Worm (Caenorhabditis elegans) whole organism, L3 larva: ENCODE data around the gene dpy-2.
A peak's percentile ranks its signal among the peaks of the same experiment; 100 is the strongest.

Experiments used
- R02D3.7 ChIP-seq: fragments of 150-350 bp; optimal IDR thresholded peaks from 2 replicates; lab custom pipeline; 2014; ENCODE audit warnings: missing biosample characterization, missing genetic modification characterization
- ama-1 ChIP-seq: fragments of 150-350 bp; optimal IDR thresholded peaks from 2 replicates; lab custom pipeline; 2018
- ceh-16 ChIP-seq: sonication (generic microtip); optimal IDR thresholded peaks from 2 replicates; lab custom pipeline; 2017; ENCODE audit warnings: missing biosample characterization, missing genetic modification characterization
- ceh-28 ChIP-seq: fragments of 150-350 bp; optimal IDR thresholded peaks from 2 replicates; lab custom pipeline; 2014; ENCODE audit warnings: missing biosample characterization, missing genetic modification reagents, missing genetic modification characterization
- ceh-82 ChIP-seq: fragments of 150-350 bp; optimal IDR thresholded peaks from 2 replicates; lab custom pipeline; 2014; ENCODE audit warnings: missing biosample characterization, missing genetic modification characterization
- ceh-9 ChIP-seq: sonication (generic microtip); optimal IDR thresholded peaks from 2 replicates; lab custom pipeline; 2018; ENCODE audit warnings: missing biosample characterization, missing genetic modification characterization
- daf-12 ChIP-seq: fragments of 150-350 bp; optimal IDR thresholded peaks from 2 replicates; lab custom pipeline; 2014; ENCODE audit warnings: missing biosample characterization, missing genetic modification reagents, missing genetic modification characterization
- egl-27 ChIP-seq: sonication (generic microtip); optimal IDR thresholded peaks from 4 replicates; lab custom pipeline; 2017; ENCODE audit warnings: missing biosample characterization, missing genetic modification reagents, missing genetic modification characterization
- egl-5 ChIP-seq: fragments of 150-350 bp; optimal IDR thresholded peaks from 2 replicates; lab custom pipeline; 2017; ENCODE audit warnings: missing biosample characterization, missing genetic modification reagents, missing genetic modification characterization, inconsistent platforms
- elt-1 ChIP-seq: fragments of 150-350 bp; optimal IDR thresholded peaks from 2 replicates; lab custom pipeline; 2014; ENCODE audit warnings: missing biosample characterization, missing genetic modification characterization
- elt-2 ChIP-seq: sonication (generic microtip); optimal IDR thresholded peaks from 2 replicates; lab custom pipeline; 2016; ENCODE audit warnings: missing genetic modification reagents, mild to moderate bottlenecking, missing genetic modification characterization, missing compliant biosample characterization
- elt-3 ChIP-seq, 3 experiments: fragments of 150-350 bp in 1 of 3; sonication (generic microtip) in 2 of 3; optimal IDR thresholded peaks; 2 replicates in 2 of 3; 4 replicates in 1 of 3; lab custom pipeline; 2014 to 2017; ENCODE audit warnings: missing biosample characterization in 3 of 3, missing genetic modification characterization in 3 of 3
- eor-1 ChIP-seq, 2 experiments: fragments of 150-350 bp; optimal IDR thresholded peaks; 2 replicates each; lab custom pipeline; 2014 to 2018; ENCODE audit warnings: missing biosample characterization in 2 of 2, missing genetic modification characterization in 2 of 2
- fkh-10 ChIP-seq: sonication (generic microtip); optimal IDR thresholded peaks from 2 replicates; lab custom pipeline; 2017; ENCODE audit warnings: missing biosample characterization, missing genetic modification reagents, missing genetic modification characterization
- fos-1 ChIP-seq: fragments of 150-350 bp; optimal IDR thresholded peaks from 2 replicates; lab custom pipeline; 2014; ENCODE audit warnings: missing biosample characterization, missing genetic modification characterization
- hmg-11 ChIP-seq: sonication (generic microtip); optimal IDR thresholded peaks from 2 replicates; lab custom pipeline; 2016; ENCODE audit warnings: missing genetic modification characterization, missing compliant biosample characterization
- jun-1 ChIP-seq: fragments of 150-350 bp; optimal IDR thresholded peaks from 2 replicates; lab custom pipeline; 2014; ENCODE audit warnings: missing biosample characterization, missing genetic modification reagents, missing genetic modification characterization
- lin-15B ChIP-seq: fragments of 150-350 bp; optimal IDR thresholded peaks from 2 replicates; lab custom pipeline; 2014; ENCODE audit warnings: missing biosample characterization, missing genetic modification characterization
- lin-39 ChIP-seq: fragments of 150-350 bp; optimal IDR thresholded peaks from 2 replicates; lab custom pipeline; 2018; ENCODE audit warnings: missing biosample characterization, missing genetic modification reagents, missing genetic modification characterization
- lsy-12 ChIP-seq: sonication (generic microtip); optimal IDR thresholded peaks from 2 replicates; lab custom pipeline; 2016; ENCODE audit warnings: mild to moderate bottlenecking, missing genetic modification characterization, missing compliant biosample characterization
- mdl-1 ChIP-seq: fragments of 150-350 bp; optimal IDR thresholded peaks from 2 replicates; lab custom pipeline; 2014; ENCODE audit warnings: missing biosample characterization, missing genetic modification characterization
- mml-1 ChIP-seq: fragments of 150-350 bp; sonication (generic microtip); optimal IDR thresholded peaks from 3 replicates; lab custom pipeline; 2014; ENCODE audit warnings: missing biosample characterization, missing genetic modification characterization
- nfya-1 ChIP-seq: sonication (generic microtip); optimal IDR thresholded peaks from 2 replicates; lab custom pipeline; 2017; ENCODE audit warnings: missing genetic modification characterization, mild to moderate bottlenecking, missing compliant biosample characterization, antibody characterized with exemption, moderate library complexity; ENCODE audit not compliant: insufficient read depth
- nhr-11 ChIP-seq: fragments of 150-350 bp; optimal IDR thresholded peaks from 2 replicates; lab custom pipeline; 2014; ENCODE audit warnings: missing biosample characterization, missing genetic modification characterization
- nhr-23 ChIP-seq: fragments of 150-350 bp; optimal IDR thresholded peaks from 2 replicates; lab custom pipeline; 2014; ENCODE audit warnings: missing biosample characterization, missing genetic modification reagents, missing genetic modification characterization
- nhr-237 ChIP-seq: fragments of 150-350 bp; optimal IDR thresholded peaks from 2 replicates; lab custom pipeline; 2014; ENCODE audit warnings: missing biosample characterization, missing genetic modification characterization
- nhr-25 ChIP-seq: sonication (generic microtip); optimal IDR thresholded peaks from 2 replicates; lab custom pipeline; 2017; ENCODE audit warnings: missing biosample characterization, missing genetic modification characterization
- nhr-28 ChIP-seq: fragments of 150-350 bp; optimal IDR thresholded peaks from 2 replicates; lab custom pipeline; 2014; ENCODE audit warnings: missing biosample characterization, missing genetic modification characterization
- nhr-43 ChIP-seq: sonication (generic microtip); optimal IDR thresholded peaks from 2 replicates; lab custom pipeline; 2016; ENCODE audit warnings: mild to moderate bottlenecking, missing genetic modification characterization, missing compliant biosample characterization; ENCODE audit not compliant: poor library complexity, severe bottlenecking
- nhr-67 ChIP-seq: fragments of 150-350 bp; optimal IDR thresholded peaks from 2 replicates; lab custom pipeline; 2014; ENCODE audit warnings: missing biosample characterization, missing genetic modification characterization
- nhr-76 ChIP-seq: fragments of 150-350 bp; sonication (generic microtip); optimal IDR thresholded peaks from 5 replicates; lab custom pipeline; 2014; ENCODE audit warnings: missing biosample characterization, missing genetic modification characterization
- nhr-77 ChIP-seq: fragments of 150-350 bp; optimal IDR thresholded peaks from 2 replicates; lab custom pipeline; 2014; ENCODE audit warnings: missing biosample characterization, missing genetic modification characterization
- pha-4 ChIP-seq: fragments of 150-350 bp; optimal IDR thresholded peaks from 2 replicates; lab custom pipeline; 2014; ENCODE audit warnings: missing biosample characterization, missing genetic modification reagents, missing genetic modification characterization
- pqm-1 ChIP-seq: fragments of 150-350 bp; optimal IDR thresholded peaks from 2 replicates; lab custom pipeline; 2017; ENCODE audit warnings: missing biosample characterization, missing genetic modification characterization, inconsistent platforms
- sea-2 ChIP-seq: fragments of 150-350 bp; sonication (generic microtip); optimal IDR thresholded peaks from 4 replicates; lab custom pipeline; 2014; ENCODE audit warnings: missing biosample characterization, missing genetic modification reagents, missing genetic modification characterization
- skn-1 ChIP-seq: fragments of 150-350 bp; optimal IDR thresholded peaks from 2 replicates; lab custom pipeline; 2014; ENCODE audit warnings: missing biosample characterization, missing genetic modification characterization
- tbx-2 ChIP-seq: sonication (generic microtip); optimal IDR thresholded peaks from 2 replicates; lab custom pipeline; 2016; ENCODE audit warnings: mild to moderate bottlenecking, missing genetic modification characterization, missing compliant biosample characterization
- unc-62 ChIP-seq: fragments of 150-350 bp; sonication (generic microtip); optimal IDR thresholded peaks from 4 replicates; lab custom pipeline; 2014; ENCODE audit warnings: missing biosample characterization, missing genetic modification reagents, missing genetic modification characterization
- zag-1 ChIP-seq: fragments of 150-350 bp; optimal IDR thresholded peaks from 2 replicates; lab custom pipeline; 2014; ENCODE audit warnings: missing biosample characterization, missing genetic modification characterization
- ztf-11 ChIP-seq: fragments of 150-350 bp; optimal IDR thresholded peaks from 2 replicates; lab custom pipeline; 2014; ENCODE audit warnings: missing biosample characterization, missing genetic modification characterization
- ztf-4 ChIP-seq: fragments of 150-350 bp; optimal IDR thresholded peaks from 2 replicates; lab custom pipeline; 2014; ENCODE audit warnings: missing biosample characterization, missing genetic modification characterization

The dpy-2 gene

ce11 chrII:6708980-6709379, 5.1 kb upstream of the dpy-2 start:
- TF ChIP-seq lsy-12 (tag; lab: Kevin White, UChicago) = no peak
- TF ChIP-seq mdl-1 (tag; lab: Kevin White, UChicago) = no peak
- TF ChIP-seq skn-1 (tag; lab: Kevin White, UChicago) = no peak
- peak; percentile 65 for TF ChIP-seq lin-39 (tag; lab: Kevin White, UChicago)
- TF ChIP-seq lin-15B = peak; percentile 21
- no peak for TF ChIP-seq daf-12
- no peak for TF ChIP-seq nhr-28 (tag; lab: Kevin White, UChicago)
- TF ChIP-seq jun-1 (tag; lab: Kevin White, UChicago) = no peak
- TF ChIP-seq R02D3.7 (tag; lab: Kevin White, UChicago) = no peak
- no peak for TF ChIP-seq elt-3 (tag; optimal IDR thresholded peaks at IDR 0.05; lab: Kevin White, UChicago)
- TF ChIP-seq ceh-28 (tag; lab: Kevin White, UChicago) = no peak
- no peak for TF ChIP-seq mml-1
- peak; percentile 37 for TF ChIP-seq hmg-11 (tag; lab: Kevin White, UChicago)
- no peak for TF ChIP-seq nhr-11
- TF ChIP-seq nhr-77 (tag; lab: Kevin White, UChicago) = no peak
- no peak for TF ChIP-seq pqm-1
- no peak for TF ChIP-seq ceh-16
- TF ChIP-seq nfya-1 (tag; lab: Kevin White, UChicago) = peak; percentile 78
- no peak for TF ChIP-seq pha-4 (tag; lab: Kevin White, UChicago)
- peak; percentile 15 for TF ChIP-seq unc-62 (GFP tag; lab: Kevin White, UChicago)
- TF ChIP-seq nhr-237 = no peak
- TF ChIP-seq elt-1 (tag; lab: Kevin White, UChicago) = no peak
- TF ChIP-seq nhr-67 (tag; lab: Kevin White, UChicago) = no peak
- TF ChIP-seq ceh-9 = no peak
- no peak for TF ChIP-seq nhr-76 (tag; lab: Kevin White, UChicago)
- no peak for TF ChIP-seq ztf-4 (tag; lab: Kevin White, UChicago)
- no peak for TF ChIP-seq nhr-23
- no peak for TF ChIP-seq fos-1 (tag; lab: Kevin White, UChicago)
- no peak for TF ChIP-seq ceh-82 (tag; lab: Kevin White, UChicago)
- TF ChIP-seq egl-27 (tag; lab: Kevin White, UChicago) = no peak
- no peak for TF ChIP-seq nhr-25 (tag; lab: Kevin White, UChicago)
- TF ChIP-seq sea-2 (GFP tag; lab: Kevin White, UChicago) = no peak
- peak; percentile 18 for TF ChIP-seq egl-5 (tag; lab: Kevin White, UChicago)

ce11 chrII:6709680-6710079, 4.4 kb upstream of the dpy-2 start:
- TF ChIP-seq elt-2 (no peak), nhr-11 (no peak), ztf-4 (tag; lab: Kevin White, UChicago) (no peak), skn-1 (tag; lab: Kevin White, UChicago) (no peak), ztf-11 (tag; lab: Kevin White, UChicago) (no peak), sea-2 (GFP tag; lab: Kevin White, UChicago) (no peak), ceh-28 (tag; lab: Kevin White, UChicago) (no peak), fkh-10 (GFP tag; lab: Kevin White, UChicago) (peak; percentile 86), eor-1 (tag; optimal IDR thresholded peaks at IDR 0.05; lab: Kevin White, UChicago) (no peak), mml-1 (no peak), nhr-23 (peak; percentile 3), ama-1 (peak; percentile 74), nhr-43 (peak; percentile 26)
- TF ChIP-seq, all 47 proteins: peak for 4

ce11 chrII:6710596-6710995, 3.5 kb upstream of the dpy-2 start:
- TF ChIP-seq lin-15B (no peak), nhr-25 (tag; lab: Kevin White, UChicago) (no peak), ceh-82 (tag; lab: Kevin White, UChicago) (no peak), tbx-2 (no peak), elt-1 (tag; lab: Kevin White, UChicago) (no peak), fkh-10 (GFP tag; lab: Kevin White, UChicago) (no peak), jun-1 (tag; lab: Kevin White, UChicago) (no peak), nhr-28 (tag; lab: Kevin White, UChicago) (no peak), ceh-28 (tag; lab: Kevin White, UChicago) (no peak), zag-1 (tag; lab: Kevin White, UChicago) (no peak), lsy-12 (tag; lab: Kevin White, UChicago) (no peak), nhr-76 (tag; lab: Kevin White, UChicago) (no peak), R02D3.7 (tag; lab: Kevin White, UChicago) (no peak)
